Worm (Caenorhabditis elegans) whole organism, L4 larva: ENCODE measurements around the gene npr-22.
A peak's percentile ranks its signal among the peaks of the same experiment; 100 is the strongest.

Experiments
- D1046.2 ChIP-seq: fragments of 200-800 bp; sonication (Bioruptor generic); IDR thresholded peaks from 2 replicates; pipeline ENCODE4 v1.3.6; 2022; ENCODE audit warnings: missing genetic modification characterization, missing compliant biosample characterization
- F10B5.3 ChIP-seq: sonication (generic microtip); optimal IDR thresholded peaks from 2 replicates; lab custom pipeline; 2016; ENCODE audit warnings: mild to moderate bottlenecking, missing genetic modification characterization, missing compliant biosample characterization
- F26F4.8 ChIP-seq: fragments of 200-800 bp; sonication (Bioruptor generic); conservative IDR thresholded peaks from 2 replicates; pipeline ENCODE4 v1.3.6; 2022; ENCODE audit warnings: missing genetic modification characterization, missing compliant biosample characterization
- F37D6.2 ChIP-seq: sonication (generic microtip); optimal IDR thresholded peaks from 2 replicates; lab custom pipeline; 2016; ENCODE audit warnings: mild to moderate bottlenecking, missing genetic modification characterization, missing compliant biosample characterization
- F49E8.2 ChIP-seq: sonication (generic microtip); optimal IDR thresholded peaks from 2 replicates; lab custom pipeline; 2016; ENCODE audit warnings: missing compliant biosample characterization, mild to moderate bottlenecking, missing genetic modification characterization, borderline replicate concordance
- R02D3.7 ChIP-seq: fragments of 150-350 bp; sonication (generic microtip); optimal IDR thresholded peaks from 3 replicates; lab custom pipeline; 2014; ENCODE audit warnings: missing biosample characterization, missing genetic modification characterization
- T26A8.4 ChIP-seq: fragments of 200-800 bp; sonication (Bioruptor generic); IDR thresholded peaks from 2 replicates; pipeline ENCODE4 v1.3.6; 2022; ENCODE audit warnings: missing genetic modification characterization, missing compliant biosample characterization
- Y48G9A.11 ChIP-seq: fragments of 200-800 bp; sonication (Bioruptor generic); IDR thresholded peaks from 2 replicates; pipeline ENCODE4 v1.3.6; 2022; ENCODE audit warnings: missing genetic modification reagents, missing genetic modification characterization, missing compliant biosample characterization
- Y5F2A.4 ChIP-seq: fragments of 200-800 bp; sonication (Bioruptor generic); optimal IDR thresholded peaks from 2 replicates; lab custom pipeline; 2018; ENCODE audit warnings: mild to moderate bottlenecking, missing genetic modification characterization, missing compliant biosample characterization
- ceh-28 ChIP-seq: fragments of 150-350 bp; optimal IDR thresholded peaks from 2 replicates; lab custom pipeline; 2014; ENCODE audit warnings: missing biosample characterization, missing genetic modification reagents, missing genetic modification characterization
- ces-1 ChIP-seq: fragments of 150-350 bp; sonication (generic microtip); optimal IDR thresholded peaks from 4 replicates; lab custom pipeline; 2014; ENCODE audit warnings: missing biosample characterization, missing genetic modification reagents, missing genetic modification characterization
- daf-16 ChIP-seq, 3 experiments: sonication (generic microtip); optimal IDR thresholded peaks; 2 replicates each; lab custom pipeline; 2016 to 2017; ENCODE audit warnings: missing genetic modification characterization in 3 of 3, missing genetic modification reagents in 3 of 3, mild to moderate bottlenecking in 2 of 3, missing compliant biosample characterization in 2 of 3, missing biosample characterization in 1 of 3, moderate library complexity in 1 of 3
- daf-19 ChIP-seq: fragments of 200-800 bp; sonication (Bioruptor generic); conservative IDR thresholded peaks from 2 replicates; pipeline ENCODE4 v1.3.6; 2022; ENCODE audit warnings: missing genetic modification characterization, missing compliant biosample characterization
- dmd-9 ChIP-seq: fragments of 200-800 bp; sonication (Bioruptor generic); IDR thresholded peaks from 2 replicates; pipeline ENCODE4 v1.3.6; 2022; ENCODE audit warnings: missing genetic modification reagents, missing genetic modification characterization, missing compliant biosample characterization
- dve-1 ChIP-seq: sonication (generic microtip); optimal IDR thresholded peaks from 2 replicates; lab custom pipeline; 2017; ENCODE audit warnings: antibody characterized with exemption, mild to moderate bottlenecking, missing genetic modification characterization, missing compliant biosample characterization; ENCODE audit not compliant: insufficient read depth
- egl-27 ChIP-seq: sonication (generic microtip); optimal IDR thresholded peaks from 3 replicates; lab custom pipeline; 2017; ENCODE audit warnings: missing biosample characterization, missing genetic modification reagents, missing genetic modification characterization
- egl-43 ChIP-seq: fragments of 200-800 bp; sonication (Bioruptor generic); IDR thresholded peaks from 2 replicates; pipeline ENCODE4 v1.3.6; 2022; ENCODE audit warnings: missing genetic modification reagents, missing genetic modification characterization, missing compliant biosample characterization
- gei-8 ChIP-seq: fragments of 200-800 bp; sonication (Bioruptor generic); optimal IDR thresholded peaks from 2 replicates; lab custom pipeline; 2018; ENCODE audit warnings: mild to moderate bottlenecking, missing genetic modification characterization, missing compliant biosample characterization
- hlh-11 ChIP-seq: fragments of 200-800 bp; sonication (Bioruptor generic); optimal IDR thresholded peaks from 2 replicates; lab custom pipeline; 2018; ENCODE audit warnings: mild to moderate bottlenecking, missing genetic modification characterization, missing compliant biosample characterization
- hlh-30 ChIP-seq: sonication (generic microtip); optimal IDR thresholded peaks from 2 replicates; lab custom pipeline; 2017; ENCODE audit warnings: antibody characterized with exemption, mild to moderate bottlenecking, missing genetic modification characterization, missing compliant biosample characterization; ENCODE audit not compliant: insufficient read depth
- lim-7 ChIP-seq: fragments of 200-800 bp; sonication (Bioruptor generic); IDR thresholded peaks from 2 replicates; pipeline ENCODE4 v1.3.6; 2022; ENCODE audit warnings: missing genetic modification characterization, missing compliant biosample characterization
- lin-1 ChIP-seq: fragments of 200-800 bp; sonication (Bioruptor generic); IDR thresholded peaks from 2 replicates; pipeline ENCODE4 v1.3.6; 2022; ENCODE audit warnings: missing genetic modification reagents, missing genetic modification characterization, missing compliant biosample characterization
- lsy-2 ChIP-seq, 2 experiments: fragments of 150-350 bp in 1 of 2; sonication (generic microtip) in 1 of 2; optimal IDR thresholded peaks; 2 replicates each; lab custom pipeline; 2014 to 2017; ENCODE audit warnings: missing biosample characterization in 2 of 2, missing genetic modification characterization in 2 of 2
- madf-5 ChIP-seq, 2 experiments: fragments of 200-800 bp; sonication (Bioruptor generic); IDR thresholded peaks; 2 replicates each; pipeline ENCODE4 v1.3.6; 2022; ENCODE audit warnings: missing compliant biosample characterization in 2 of 2, missing genetic modification characterization in 2 of 2
- madf-9 ChIP-seq: fragments of 200-800 bp; sonication (Bioruptor generic); conservative IDR thresholded peaks from 2 replicates; pipeline ENCODE4 v1.3.6; 2022; ENCODE audit warnings: missing genetic modification reagents, missing genetic modification characterization, missing compliant biosample characterization
- mdl-1 ChIP-seq, 2 experiments: fragments of 150-350 bp in 1 of 2; sonication (generic microtip) in 1 of 2; optimal IDR thresholded peaks; 2 replicates each; lab custom pipeline; 2014 to 2017; ENCODE audit warnings: missing biosample characterization in 2 of 2, missing genetic modification characterization in 2 of 2
- mdt-29 ChIP-seq: fragments of 200-800 bp; sonication (Bioruptor generic); IDR thresholded peaks from 2 replicates; pipeline ENCODE4 v1.3.6; 2022; ENCODE audit warnings: missing genetic modification reagents, missing genetic modification characterization, missing compliant biosample characterization
- mxl-3 ChIP-seq: fragments of 200-800 bp; sonication (Bioruptor generic); optimal IDR thresholded peaks from 2 replicates; lab custom pipeline; 2018; ENCODE audit warnings: mild to moderate bottlenecking, missing genetic modification characterization, missing compliant biosample characterization
- nhr-10 ChIP-seq: fragments of 150-350 bp; optimal IDR thresholded peaks from 2 replicates; lab custom pipeline; 2014; ENCODE audit warnings: missing biosample characterization, missing genetic modification characterization
- nhr-25 ChIP-seq: sonication (generic microtip); optimal IDR thresholded peaks from 2 replicates; lab custom pipeline; 2017; ENCODE audit warnings: missing genetic modification characterization, mild to moderate bottlenecking, missing compliant biosample characterization, antibody characterized with exemption, moderate library complexity, borderline replicate concordance; ENCODE audit not compliant: insufficient read depth
- nhr-28 ChIP-seq: fragments of 150-350 bp; optimal IDR thresholded peaks from 2 replicates; lab custom pipeline; 2014; ENCODE audit warnings: missing biosample characterization, missing genetic modification characterization
- nhr-77 ChIP-seq: fragments of 150-350 bp; optimal IDR thresholded peaks from 2 replicates; lab custom pipeline; 2014; ENCODE audit warnings: missing biosample characterization, missing genetic modification characterization
- pha-4 ChIP-seq, 2 experiments: fragments of 150-350 bp in 1 of 2; fragments of 200-800 bp in 1 of 2; sonication (Bioruptor generic) in 1 of 2; IDR thresholded peaks in 1 of 2; optimal IDR thresholded peaks in 1 of 2; 2 replicates each; pipeline versions ENCODE4 v1.3.6 to Lab custom; 2014 to 2022; ENCODE audit warnings: missing genetic modification characterization in 2 of 2, missing genetic modification reagents in 2 of 2, missing biosample characterization in 1 of 2, missing compliant biosample characterization in 1 of 2
- rbr-2 ChIP-seq: sonication (generic microtip); optimal IDR thresholded peaks from 2 replicates; lab custom pipeline; 2016; ENCODE audit warnings: missing genotype, missing genetic modification characterization, missing compliant biosample characterization
- set-16 ChIP-seq: fragments of 200-800 bp; sonication (Bioruptor generic); IDR thresholded peaks from 2 replicates; pipeline ENCODE4 v1.3.6; 2022; ENCODE audit warnings: missing genetic modification reagents, missing genetic modification characterization, missing compliant biosample characterization
- skn-1 ChIP-seq: fragments of 150-350 bp; optimal IDR thresholded peaks from 2 replicates; lab custom pipeline; 2014; ENCODE audit warnings: missing biosample characterization, missing genetic modification characterization
- snpc-1.2 ChIP-seq: fragments of 200-800 bp; sonication (Bioruptor generic); IDR thresholded peaks from 2 replicates; pipeline ENCODE4 v1.3.6; 2022; ENCODE audit warnings: missing genetic modification reagents, missing genetic modification characterization, missing compliant biosample characterization
- spr-3 ChIP-seq: fragments of 200-800 bp; sonication (Bioruptor generic); optimal IDR thresholded peaks from 2 replicates; lab custom pipeline; 2018; ENCODE audit warnings: mild to moderate bottlenecking, missing genetic modification characterization, missing compliant biosample characterization
- unc-130 ChIP-seq: sonication (generic microtip); optimal IDR thresholded peaks from 2 replicates; lab custom pipeline; 2016; ENCODE audit warnings: missing genetic modification reagents, missing genetic modification characterization, missing compliant biosample characterization
- unc-39 ChIP-seq: sonication (generic microtip); optimal IDR thresholded peaks from 2 replicates; lab custom pipeline; 2017; ENCODE audit warnings: missing biosample characterization, missing genetic modification characterization
- unc-62 ChIP-seq, 3 experiments: fragments of 150-350 bp in 1 of 3; sonication (generic microtip); optimal IDR thresholded peaks in 2 of 3; peaks in 1 of 3; 1 replicate in 1 of 3; 2 replicates in 2 of 3; lab custom pipeline; 2014 to 2017; ENCODE audit warnings: missing biosample characterization in 3 of 3, missing genetic modification characterization in 3 of 3, missing genetic modification reagents in 3 of 3, missing genotype in 1 of 3
- vab-7 ChIP-seq: fragments of 200-800 bp; sonication (Bioruptor generic); IDR thresholded peaks from 2 replicates; pipeline ENCODE4 v1.3.6; 2022; ENCODE audit warnings: missing genetic modification reagents, missing genetic modification characterization, missing compliant biosample characterization
- zip-11 ChIP-seq: fragments of 200-800 bp; sonication (Bioruptor generic); IDR thresholded peaks from 2 replicates; pipeline ENCODE4 v1.3.6; 2022; ENCODE audit warnings: missing genetic modification characterization, missing compliant biosample characterization
- zip-2 ChIP-seq: fragments of 150-350 bp; optimal IDR thresholded peaks from 2 replicates; lab custom pipeline; 2014; ENCODE audit warnings: missing biosample characterization, missing genetic modification characterization

The npr-22 gene

DNA sequence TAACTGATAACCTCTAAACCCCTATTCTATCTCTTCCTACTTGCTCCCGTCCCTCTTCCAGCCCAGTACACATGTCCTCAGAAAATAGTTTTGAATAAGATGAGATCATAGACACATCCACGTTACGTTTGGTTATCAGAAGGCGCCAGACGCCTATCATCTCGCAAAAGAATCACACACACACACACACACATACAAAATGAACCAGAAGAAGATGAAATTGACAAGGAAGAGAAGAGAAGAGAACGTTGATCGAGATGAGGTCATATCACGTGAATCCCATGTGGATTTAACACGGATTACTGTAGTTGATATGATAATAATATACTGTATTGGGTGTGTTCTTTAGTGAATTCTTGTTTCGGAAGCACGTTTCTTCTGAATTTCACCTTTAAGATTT is 33.2 kb upstream of the npr-22 start (continued):
- TF ChIP-seq dve-1 (tag; lab: Kevin White, UChicago) (peak; percentile 55), hlh-11 (tag; lab: Kevin White, UChicago) (peak; percentile 90), gei-8 (GFP tag; lab: Kevin White, UChicago) (peak; percentile 44), unc-62 (GFP tag; optimal IDR thresholded peaks at IDR 0.05 in 1 of 2; lab: Kevin White, UChicago) (peak in 1 of 2 experiments; percentile 98), unc-62 (tag; optimal IDR thresholded peaks at IDR 0.05; lab: Kevin White, UChicago) (no peak), mxl-3 (GFP tag; lab: Kevin White, UChicago) (peak; percentile 70), nhr-28 (tag; lab: Kevin White, UChicago) (peak; percentile 77), F26F4.8 (GFP tag; lab: Robert Waterston, UW) (no peak)

- TF ChIP-seq daf-16 (GFP tag; optimal IDR thresholded peaks at IDR 0.05; lab: Kevin White, UChicago) (no peak), daf-16 (tag; optimal IDR thresholded peaks at IDR 0.05; lab: Kevin White, UChicago) (peak; percentile 97), zip-11 (GFP tag; lab: Robert Waterston, UW) (no peak), unc-130 (GFP tag; lab: Kevin White, UChicago) (no peak), vab-7 (GFP tag; lab: Robert Waterston, UW) (no peak), dve-1 (tag; lab: Kevin White, UChicago) (peak; percentile 27)
- TF ChIP-seq, all 104 proteins: peak for 2
Observed at ce11 chrIV:8526579-8526978, 32.7 kb upstream of the npr-22 start.

ce11 chrIV:8527598-8528012 is 31.6 kb upstream of the npr-22 start:
- no peak for TF ChIP-seq F49E8.2 (tag; lab: Kevin White, UChicago)
- no peak for TF ChIP-seq nhr-25 (tag; lab: Kevin White, UChicago)
- no peak for TF ChIP-seq ceh-28 (tag; lab: Kevin White, UChicago)
- no peak for TF ChIP-seq unc-39 (tag; lab: Kevin White, UChicago)
- TF ChIP-seq nhr-77 (tag; lab: Kevin White, UChicago), result peak; percentile 94
- no peak for TF ChIP-seq egl-43 (GFP tag; lab: Robert Waterston, UW)
- peak; percentile 92 for TF ChIP-seq nhr-10 (tag; lab: Kevin White, UChicago)
- TF ChIP-seq mdt-29 (GFP tag; lab: Robert Waterston, UW), result peak; percentile 89
- TF ChIP-seq ces-1 (GFP tag; lab: Kevin White, UChicago), result no peak
- no peak for TF ChIP-seq Y5F2A.4 (GFP tag; lab: Kevin White, UChicago)
- TF ChIP-seq daf-19 (GFP tag; lab: Robert Waterston, UW), result no peak
- TF ChIP-seq lim-7 (GFP tag; lab: Robert Waterston, UW), result no peak
- TF ChIP-seq snpc-1.2 (GFP tag; lab: Robert Waterston, UW), result no peak
- peak; percentile 81 for TF ChIP-seq T26A8.4 (GFP tag; lab: Robert Waterston, UW)
- TF ChIP-seq D1046.2 (GFP tag; lab: Robert Waterston, UW), result no peak
- no peak for TF ChIP-seq madf-5 (GFP tag; IDR thresholded peaks at IDR 0.05; lab: Robert Waterston, UW)
- TF ChIP-seq set-16 (GFP tag; lab: Robert Waterston, UW), result no peak
- TF ChIP-seq dve-1 (tag; lab: Kevin White, UChicago), result peak; percentile 99
- TF ChIP-seq R02D3.7 (tag; lab: Kevin White, UChicago), result no peak
- peak; percentile 75 to 84 for TF ChIP-seq lsy-2 (tag; optimal IDR thresholded peaks at IDR 0.05; lab: Kevin White, UChicago)
- TF ChIP-seq F10B5.3 (tag; lab: Kevin White, UChicago), result no peak
- TF ChIP-seq nhr-28 (tag; lab: Kevin White, UChicago), result peak; percentile 99
- peak; percentile 91; the same call in 1 of the 2 replicates for TF ChIP-seq lin-1 (GFP tag; lab: Robert Waterston, UW)
- TF ChIP-seq pha-4 (GFP tag; IDR thresholded peaks at IDR 0.05; lab: Robert Waterston, UW), result peak; percentile 75
- no peak for TF ChIP-seq pha-4 (tag; optimal IDR thresholded peaks at IDR 0.05; lab: Kevin White, UChicago)
- no peak for TF ChIP-seq F37D6.2
- TF ChIP-seq gei-8 (GFP tag; lab: Kevin White, UChicago), result peak; percentile 99
- TF ChIP-seq Y48G9A.11 (GFP tag; lab: Robert Waterston, UW), result no peak
- peak; percentile 98 for TF ChIP-seq hlh-30 (tag; lab: Kevin White, UChicago)
- peak; percentile 79 to 95 for TF ChIP-seq mdl-1 (tag; optimal IDR thresholded peaks at IDR 0.05; lab: Kevin White, UChicago)
- no peak for TF ChIP-seq spr-3 (GFP tag; lab: Kevin White, UChicago)
- peak; percentile 34 for TF ChIP-seq rbr-2 (tag; lab: Kevin White, UChicago)
- TF ChIP-seq F26F4.8 (GFP tag; lab: Robert Waterston, UW), result no peak
- 0 out of 2 replicates have a peak, but pooled peaks have one; percentile 3 for TF ChIP-seq madf-9 (GFP tag; lab: Robert Waterston, UW)
- no peak for TF ChIP-seq egl-27
- TF ChIP-seq skn-1 (tag; lab: Kevin White, UChicago), result no peak
- no peak for TF ChIP-seq zip-2 (tag; lab: Kevin White, UChicago)
- no peak for TF ChIP-seq dmd-9 (GFP tag; lab: Robert Waterston, UW)
